Fruit fly (Drosophila melanogaster) whole organism, embryonic: ENCODE results near the gene CG14803.

Experiments
- B-H1 ChIP-seq: fragments of 200-800 bp; sonication (Bioruptor generic); IDR thresholded peaks from 3 replicates; pipeline ENCODE4 v1.3.6; 2022; ENCODE audit warnings: missing biosample characterization, missing genetic modification characterization
- B-H2 ChIP-seq: fragments of 200-800 bp; sonication (Bioruptor generic); optimal IDR thresholded peaks from 2 replicates; lab custom pipeline; 2018; ENCODE audit warnings: missing biosample characterization, mild to moderate bottlenecking, missing genetic modification characterization
- CG10321 ChIP-seq: fragments of 200-800 bp; sonication (Bioruptor generic); IDR thresholded peaks from 2 replicates; pipeline ENCODE4 v1.3.6; 2022; ENCODE audit warnings: missing biosample characterization, missing genetic modification characterization
- CG10543 ChIP-seq: fragments of 200-800 bp; sonication (Bioruptor generic); optimal IDR thresholded peaks from 3 replicates; lab custom pipeline; 2017; ENCODE audit warnings: missing biosample characterization, mild to moderate bottlenecking, missing genetic modification characterization, moderate library complexity
- CG10979 ChIP-seq: fragments of 200-800 bp; sonication (Bioruptor generic); optimal IDR thresholded peaks from 2 replicates; lab custom pipeline; 2018; ENCODE audit warnings: missing biosample characterization, mild to moderate bottlenecking, missing genetic modification characterization, moderate library complexity
- CG11723 ChIP-seq: fragments of 200-800 bp; sonication (Bioruptor generic); optimal IDR thresholded peaks from 2 replicates; lab custom pipeline; 2017; ENCODE audit warnings: missing biosample characterization, mild to moderate bottlenecking, missing genetic modification characterization
- CG13296 ChIP-seq: fragments of 200-800 bp; sonication (Bioruptor generic); optimal IDR thresholded peaks from 3 replicates; lab custom pipeline; 2018; ENCODE audit warnings: missing biosample characterization, mild to moderate bottlenecking, missing genetic modification characterization
- CG13424 ChIP-seq: fragments of 200-800 bp; sonication (Bioruptor generic); optimal IDR thresholded peaks from 2 replicates; lab custom pipeline; 2019; ENCODE audit warnings: missing biosample characterization, mild to moderate bottlenecking, missing genetic modification characterization, moderate library complexity
- CG13894 ChIP-seq: fragments of 200-800 bp; sonication (Bioruptor generic); optimal IDR thresholded peaks from 3 replicates; lab custom pipeline; 2018; ENCODE audit warnings: missing biosample characterization, mild to moderate bottlenecking, missing genetic modification characterization, moderate library complexity
- CG15269 ChIP-seq: fragments of 200-800 bp; sonication (Bioruptor generic); optimal IDR thresholded peaks from 2 replicates; lab custom pipeline; 2018; ENCODE audit warnings: missing biosample characterization, mild to moderate bottlenecking, missing genetic modification characterization, moderate library complexity
- CG16779 ChIP-seq: fragments of 200-800 bp; sonication (Bioruptor generic); IDR thresholded peaks from 2 replicates; pipeline ENCODE4 v1.3.6; 2022; ENCODE audit warnings: missing biosample characterization, missing genetic modification characterization
- CG18599 ChIP-seq: fragments of 200-800 bp; sonication (Bioruptor generic); optimal IDR thresholded peaks from 3 replicates; lab custom pipeline; 2017; ENCODE audit warnings: missing biosample characterization, missing genetic modification characterization, mild to moderate bottlenecking, moderate library complexity, missing genetic modification reagents
- CG2116 ChIP-seq: fragments of 200-800 bp; sonication (Bioruptor generic); optimal IDR thresholded peaks from 3 replicates; lab custom pipeline; 2018; ENCODE audit warnings: missing biosample characterization, mild to moderate bottlenecking, missing genetic modification characterization
- CG3065 ChIP-seq: fragments of 200-800 bp; sonication (Bioruptor generic); optimal IDR thresholded peaks from 2 replicates; lab custom pipeline; 2016; ENCODE audit warnings: missing biosample characterization, missing genetic modification characterization
- CG32532 ChIP-seq: fragments of 200-800 bp; sonication (Bioruptor generic); IDR thresholded peaks from 2 replicates; pipeline ENCODE4 v1.3.6; 2022; ENCODE audit warnings: missing biosample characterization, missing genetic modification characterization
- CG33213 ChIP-seq: fragments of 200-800 bp; sonication (Bioruptor generic); optimal IDR thresholded peaks from 3 replicates; lab custom pipeline; 2016; ENCODE audit warnings: missing biosample characterization, missing genetic modification characterization
- CG34422 ChIP-seq: fragments of 200-800 bp; sonication (Bioruptor generic); IDR thresholded peaks from 3 replicates; pipeline ENCODE4 v1.3.6; 2022; ENCODE audit warnings: missing biosample characterization, missing genetic modification characterization
- CG4282 ChIP-seq: fragments of 200-800 bp; sonication (Bioruptor generic); optimal IDR thresholded peaks from 2 replicates; lab custom pipeline; 2016; ENCODE audit warnings: missing biosample characterization, missing genetic modification characterization
- CG4360 ChIP-seq: fragments of 200-800 bp; sonication (Bioruptor generic); IDR thresholded peaks from 2 replicates; pipeline ENCODE4 v1.3.6; 2022; ENCODE audit warnings: missing biosample characterization, missing genetic modification characterization
- CG4707 ChIP-seq: fragments of 200-800 bp; sonication (Bioruptor generic); optimal IDR thresholded peaks from 2 replicates; lab custom pipeline; 2018; ENCODE audit warnings: missing biosample characterization, mild to moderate bottlenecking, missing genetic modification characterization, moderate library complexity
- CG4854 ChIP-seq: fragments of 200-800 bp; sonication (Bioruptor generic); optimal IDR thresholded peaks from 2 replicates; lab custom pipeline; 2016; ENCODE audit warnings: missing biosample characterization, missing genetic modification characterization, inconsistent platforms
- CG8478 ChIP-seq: fragments of >200 bp; optimal IDR thresholded peaks from 2 replicates; lab custom pipeline; 2018
- CG8924 ChIP-seq: fragments of 200-800 bp; optimal IDR thresholded peaks from 3 replicates; lab custom pipeline; 2019; ENCODE audit warnings: missing biosample characterization, mild to moderate bottlenecking, missing genetic modification characterization, moderate library complexity
- CG9727 ChIP-seq: fragments of 200-800 bp; sonication (Bioruptor generic); optimal IDR thresholded peaks from 3 replicates; lab custom pipeline; 2017; ENCODE audit warnings: missing biosample characterization, mild to moderate bottlenecking, missing genetic modification characterization
- Chrac-16 ChIP-seq: fragments of 200-800 bp; sonication (Bioruptor generic); optimal IDR thresholded peaks from 3 replicates; lab custom pipeline; 2016; ENCODE audit warnings: missing biosample characterization, missing genetic modification characterization
- CrebB ChIP-seq: fragments of 200-800 bp; sonication (Bioruptor generic); optimal IDR thresholded peaks from 3 replicates; lab custom pipeline; 2018; ENCODE audit warnings: missing biosample characterization, mild to moderate bottlenecking, missing genetic modification characterization
- D19B ChIP-seq: fragments of 200-800 bp; sonication (Bioruptor generic); optimal IDR thresholded peaks from 2 replicates; lab custom pipeline; 2017; ENCODE audit warnings: missing biosample characterization, mild to moderate bottlenecking, missing genetic modification characterization
- Fer3 ChIP-seq: fragments of 200-800 bp; sonication (Bioruptor generic); optimal IDR thresholded peaks from 2 replicates; lab custom pipeline; 2018; ENCODE audit warnings: missing biosample characterization, mild to moderate bottlenecking, missing genetic modification characterization, moderate library complexity
- Hr51 ChIP-seq, 2 experiments: fragments of 200-800 bp; sonication (Bioruptor generic); optimal IDR thresholded peaks; 2 replicates in 1 of 2; 3 replicates in 1 of 2; lab custom pipeline; 2016 to 2018; ENCODE audit warnings: missing biosample characterization in 2 of 2, missing genetic modification characterization in 2 of 2, mild to moderate bottlenecking in 1 of 2, moderate library complexity in 1 of 2
- Lpt ChIP-seq: fragments of >200 bp; optimal IDR thresholded peaks from 2 replicates; lab custom pipeline; 2018; ENCODE audit warnings: missing biosample characterization, missing genetic modification characterization
- NfI ChIP-seq: fragments of 200-800 bp; sonication (Bioruptor generic); optimal IDR thresholded peaks from 3 replicates; lab custom pipeline; 2018; ENCODE audit warnings: missing biosample characterization, mild to moderate bottlenecking, missing genetic modification characterization, moderate library complexity
- PHDP ChIP-seq: fragments of 200-800 bp; sonication (Bioruptor generic); optimal IDR thresholded peaks from 3 replicates; lab custom pipeline; 2018; ENCODE audit warnings: missing biosample characterization, mild to moderate bottlenecking, missing genetic modification characterization, moderate library complexity
- Sox102F ChIP-seq: fragments of 200-800 bp; sonication (Bioruptor generic); optimal IDR thresholded peaks from 2 replicates; lab custom pipeline; 2018; ENCODE audit warnings: missing biosample characterization, mild to moderate bottlenecking, missing genetic modification characterization, moderate library complexity
- chif ChIP-seq, 2 experiments: fragments of 200-800 bp; sonication (Bioruptor generic); optimal IDR thresholded peaks; 3 replicates each; lab custom pipeline; 2016; ENCODE audit warnings: missing biosample characterization in 2 of 2, missing genetic modification characterization in 2 of 2
- croc ChIP-seq: fragments of 200-800 bp; sonication (Bioruptor generic); conservative IDR thresholded peaks from 3 replicates; pipeline ENCODE4 v1.3.6; 2022; ENCODE audit warnings: missing biosample characterization, missing genetic modification characterization
- cwo ChIP-seq: fragments of 200-800 bp; sonication (Bioruptor generic); optimal IDR thresholded peaks from 3 replicates; lab custom pipeline; 2017; ENCODE audit warnings: missing biosample characterization, missing genetic modification characterization, mild to moderate bottlenecking, moderate library complexity, missing genetic modification reagents
- emc ChIP-seq: fragments of 200-800 bp; sonication (Bioruptor generic); optimal IDR thresholded peaks from 2 replicates; lab custom pipeline; 2016; ENCODE audit warnings: missing biosample characterization, missing genetic modification characterization
- gfzf ChIP-seq: fragments of 200-800 bp; sonication (Bioruptor generic); optimal IDR thresholded peaks from 2 replicates; lab custom pipeline; 2016; ENCODE audit warnings: missing biosample characterization, mild to moderate bottlenecking, missing genetic modification characterization, moderate library complexity
- ind ChIP-seq: fragments of 200-800 bp; sonication (Bioruptor generic); optimal IDR thresholded peaks from 3 replicates; lab custom pipeline; 2016; ENCODE audit warnings: missing biosample characterization, missing genetic modification characterization
- insv ChIP-seq, 2 experiments: fragments of 200-800 bp; sonication (Bioruptor generic); optimal IDR thresholded peaks; 3 replicates each; lab custom pipeline; 2016 to 2018; ENCODE audit warnings: missing biosample characterization in 2 of 2, missing genetic modification characterization in 2 of 2
- lab ChIP-seq: fragments of 200-800 bp; sonication (Bioruptor generic); optimal IDR thresholded peaks from 3 replicates; lab custom pipeline; 2017; ENCODE audit warnings: missing biosample characterization, missing genetic modification characterization, mild to moderate bottlenecking, moderate library complexity, missing genetic modification reagents
- lmd ChIP-seq: fragments of 200-800 bp; sonication (Bioruptor generic); IDR thresholded peaks from 2 replicates; pipeline ENCODE4 v1.3.6; 2022; ENCODE audit warnings: missing biosample characterization, missing genetic modification characterization
- nmo ChIP-seq: fragments of 200-800 bp; sonication (Bioruptor generic); optimal IDR thresholded peaks from 2 replicates; lab custom pipeline; 2018; ENCODE audit warnings: missing biosample characterization, mild to moderate bottlenecking, missing genetic modification characterization, moderate library complexity
- oc ChIP-seq: fragments of 200-800 bp; sonication (Bioruptor generic); optimal IDR thresholded peaks from 2 replicates; lab custom pipeline; 2018; ENCODE audit warnings: missing biosample characterization, mild to moderate bottlenecking, missing genetic modification characterization, moderate library complexity
- onecut ChIP-seq: fragments of 200-800 bp; sonication (Bioruptor generic); IDR thresholded peaks from 2 replicates; pipeline ENCODE4 v1.3.6; 2022; ENCODE audit warnings: missing biosample characterization, missing genetic modification characterization
- run ChIP-seq: fragments of 200-800 bp; sonication (Bioruptor generic); optimal IDR thresholded peaks from 3 replicates; lab custom pipeline; 2018; ENCODE audit warnings: missing biosample characterization, mild to moderate bottlenecking, missing genetic modification characterization
- stwl ChIP-seq: fragments of 200-800 bp; sonication (Bioruptor generic); optimal IDR thresholded peaks from 3 replicates; lab custom pipeline; 2018; ENCODE audit warnings: missing biosample characterization, mild to moderate bottlenecking, missing genetic modification characterization, moderate library complexity
- sug ChIP-seq: fragments of 200-800 bp; optimal IDR thresholded peaks from 2 replicates; lab custom pipeline; 2019; ENCODE audit warnings: missing biosample characterization, mild to moderate bottlenecking, missing genetic modification characterization, moderate library complexity
- unpg ChIP-seq: fragments of 200-800 bp; sonication (Bioruptor generic); optimal IDR thresholded peaks from 3 replicates; lab custom pipeline; 2018; ENCODE audit warnings: missing biosample characterization, mild to moderate bottlenecking, missing genetic modification characterization, moderate library complexity
- zfh2 ChIP-seq: fragments of 200-800 bp; sonication (Bioruptor generic); optimal IDR thresholded peaks from 2 replicates; lab custom pipeline; 2016; ENCODE audit warnings: missing biosample characterization, missing genetic modification characterization

The CG14803 gene

dm6 chrX:1858867-1859266, 9.8 kb upstream of the CG14803 start, which contains the start of gene Lamtor5 (continued):
- TF ChIP-seq CG34422 (GFP tag; lab: Robert Waterston, UW) (peak; percentile 59; the same call in 1 of the 3 replicates), unpg (GFP tag; lab: Kevin White, UChicago) (peak; percentile 53), CG8924 (tag; lab: Kevin White, UChicago) (peak; percentile 23), CG4854 (GFP tag; lab: Kevin White, UChicago) (peak; percentile 2), run (no peak), Fer3 (tag; lab: Kevin White, UChicago) (peak; percentile 45), CG10979 (tag; lab: Kevin White, UChicago) (peak; percentile 30), CG13296 (peak; percentile 41), CG32532 (GFP tag; lab: Robert Waterston, UW) (peak; percentile 72), D19B (GFP tag; lab: Kevin White, UChicago) (peak; percentile 1), Lpt (GFP tag; lab: Kevin White, UChicago) (no peak), B-H1 (GFP tag; lab: Robert Waterston, UW) (peak; percentile 21; the same call in 1 of the 3 replicates), sug (peak; percentile 15), CG3065 (no peak), onecut (GFP tag; lab: Robert Waterston, UW) (peak; percentile 18; the same call in 1 of the 2 replicates), CG4282 (peak; percentile 68), lab (GFP tag; lab: Kevin White, UChicago) (peak; percentile 69), CG10321 (GFP tag; lab: Robert Waterston, UW) (0 out of 2 replicates have a peak, but pooled peaks have one; percentile 16), ind (GFP tag; lab: Kevin White, UChicago) (peak; percentile 23), CG18599 (peak; percentile 42), gfzf (peak; percentile 73), CG33213 (GFP tag; lab: Kevin White, UChicago) (peak; percentile 2), insv (GFP tag; optimal IDR thresholded peaks at IDR 0.05; lab: Kevin White, UChicago) (peak in 1 of 2 experiments; percentile 8), CG11723 (no peak), cwo (peak; percentile 27), oc (tag; lab: Kevin White, UChicago) (peak; percentile 49), CG15269 (tag; lab: Kevin White, UChicago) (peak; percentile 45), CG2116 (GFP tag; lab: Kevin White, UChicago) (no peak), CG9727 (GFP tag; lab: Kevin White, UChicago) (peak; percentile 46), croc (no peak), CG16779 (peak; percentile 28; the same call in 1 of the 2 replicates), CG4707 (GFP tag; lab: Kevin White, UChicago) (peak; percentile 51), emc (no peak), CG8478 (no peak), chif (GFP tag; optimal IDR thresholded peaks at IDR 0.05; lab: Kevin White, UChicago) (peak in 1 of 2 experiments; percentile 37), lmd (GFP tag; lab: Robert Waterston, UW) (peak; percentile 50; the same call in 1 of the 2 replicates), Chrac-16 (GFP tag; lab: Kevin White, UChicago) (peak; percentile 25), Hr51 (GFP tag; optimal IDR thresholded peaks at IDR 0.05; lab: Kevin White, UChicago) (peak in 1 of 2 experiments; percentile 39), CG13424 (tag; lab: Kevin White, UChicago) (peak; percentile 50), Sox102F (GFP tag; lab: Kevin White, UChicago) (peak; percentile 27), zfh2 (GFP tag; lab: Kevin White, UChicago) (peak; percentile 10), PHDP (peak; percentile 40), nmo (peak; percentile 34), CrebB (peak; percentile 5), CG13894 (tag; lab: Kevin White, UChicago) (peak; percentile 43), stwl (tag; lab: Kevin White, UChicago) (peak; percentile 24), B-H2 (GFP tag; lab: Kevin White, UChicago) (peak; percentile 1), CG4360 (GFP tag; lab: Robert Waterston, UW) (no peak), CG10543 (GFP tag; lab: Kevin White, UChicago) (peak; percentile 22), NfI (GFP tag; lab: Kevin White, UChicago) (peak; percentile 32)
